Fruit fly (Drosophila melanogaster) whole organism, prepupa: Measurements from ENCODE around the gene CG43800.

Experiments
- Blimp-1 ChIP-seq: fragments of 200-800 bp; sonication (Bioruptor generic); optimal IDR thresholded peaks from 3 replicates; lab custom pipeline; 2017; ENCODE audit warnings: missing biosample characterization, missing genetic modification characterization, mild to moderate bottlenecking, moderate library complexity, missing genetic modification reagents
- CG10631 ChIP-seq: fragments of 200-800 bp; sonication (Bioruptor generic); optimal IDR thresholded peaks from 2 replicates; lab custom pipeline; 2016; ENCODE audit warnings: missing biosample characterization, missing genetic modification characterization
- CG10669 ChIP-seq: fragments of 200-800 bp; sonication (Bioruptor generic); optimal IDR thresholded peaks from 3 replicates; lab custom pipeline; 2018; ENCODE audit warnings: missing biosample characterization, mild to moderate bottlenecking, missing genetic modification characterization, moderate library complexity
- CG11294 ChIP-seq: fragments of 200-800 bp; sonication (Bioruptor generic); IDR thresholded peaks from 2 replicates; pipeline ENCODE4 v1.3.6; 2022; ENCODE audit warnings: missing biosample characterization, missing genetic modification characterization
- CG11762 ChIP-seq: fragments of 200-800 bp; sonication (Bioruptor generic); optimal IDR thresholded peaks from 3 replicates; lab custom pipeline; 2016; ENCODE audit warnings: missing biosample characterization, missing genetic modification characterization; ENCODE audit not compliant: insufficient read depth
- CG15336 ChIP-seq: fragments of 200-800 bp; sonication (Bioruptor generic); IDR thresholded peaks from 2 replicates; pipeline ENCODE4 v1.3.6; 2022; ENCODE audit warnings: missing biosample characterization, missing genetic modification characterization
- CG1621 ChIP-seq: fragments of 200-800 bp; sonication (Bioruptor generic); optimal IDR thresholded peaks from 3 replicates; lab custom pipeline; 2018; ENCODE audit warnings: missing biosample characterization, mild to moderate bottlenecking, missing genetic modification characterization
- CG16779 ChIP-seq: fragments of 200-800 bp; sonication (Bioruptor generic); optimal IDR thresholded peaks from 3 replicates; lab custom pipeline; 2017; ENCODE audit warnings: missing biosample characterization, mild to moderate bottlenecking, missing genetic modification characterization
- CG3032 ChIP-seq: fragments of 200-800 bp; optimal IDR thresholded peaks from 2 replicates; lab custom pipeline; 2019; ENCODE audit warnings: missing biosample characterization, mild to moderate bottlenecking, missing genetic modification characterization, moderate library complexity
- CG32006 ChIP-seq: fragments of 200-800 bp; sonication (Bioruptor generic); optimal IDR thresholded peaks from 3 replicates; lab custom pipeline; 2017; ENCODE audit warnings: missing biosample characterization, mild to moderate bottlenecking, missing genetic modification characterization
- CG34406 ChIP-seq: fragments of 200-800 bp; sonication (Bioruptor generic); optimal IDR thresholded peaks from 3 replicates; lab custom pipeline; 2016; ENCODE audit warnings: missing biosample characterization, missing genetic modification characterization
- CG3919 ChIP-seq: fragments of 200-800 bp; sonication (Bioruptor generic); optimal IDR thresholded peaks from 3 replicates; lab custom pipeline; 2016; ENCODE audit warnings: missing biosample characterization, missing genetic modification characterization
- CG6163 ChIP-seq: fragments of 200-800 bp; sonication (Bioruptor generic); IDR thresholded peaks from 3 replicates; pipeline ENCODE4 v1.3.6; 2022; ENCODE audit warnings: missing biosample characterization, missing genetic modification characterization
- CG6276 ChIP-seq: fragments of 200-800 bp; sonication (Bioruptor generic); optimal IDR thresholded peaks from 2 replicates; lab custom pipeline; 2017; ENCODE audit warnings: missing biosample characterization, mild to moderate bottlenecking, missing genetic modification characterization
- CG6792 ChIP-seq: fragments of 200-800 bp; sonication (Bioruptor generic); optimal IDR thresholded peaks from 3 replicates; lab custom pipeline; 2016; ENCODE audit warnings: missing biosample characterization, missing genetic modification characterization
- CG6808 ChIP-seq: fragments of 200-800 bp; sonication (Bioruptor generic); optimal IDR thresholded peaks from 3 replicates; lab custom pipeline; 2017; ENCODE audit warnings: missing biosample characterization, missing genetic modification characterization, mild to moderate bottlenecking, moderate library complexity, missing genetic modification reagents
- CG8119 ChIP-seq: fragments of 200-800 bp; sonication (Bioruptor generic); IDR thresholded peaks from 3 replicates; pipeline ENCODE4 v1.3.6; 2022; ENCODE audit warnings: missing biosample characterization, missing genetic modification characterization
- CG8319 ChIP-seq: fragments of 200-800 bp; sonication (Bioruptor generic); optimal IDR thresholded peaks from 3 replicates; lab custom pipeline; 2016; ENCODE audit warnings: missing biosample characterization, missing genetic modification characterization
- CG8632 ChIP-seq: fragments of 200-800 bp; sonication (Bioruptor generic); optimal IDR thresholded peaks from 3 replicates; lab custom pipeline; 2016; ENCODE audit warnings: missing biosample characterization, missing genetic modification characterization
- CG9139 ChIP-seq: fragments of 200-800 bp; sonication (Bioruptor generic); optimal IDR thresholded peaks from 3 replicates; lab custom pipeline; 2017; ENCODE audit warnings: missing biosample characterization, mild to moderate bottlenecking, missing genetic modification characterization
- Eip75B ChIP-seq: fragments of 200-800 bp; sonication (Bioruptor generic); optimal IDR thresholded peaks from 3 replicates; lab custom pipeline; 2016; ENCODE audit warnings: missing biosample characterization, missing genetic modification characterization
- Eip78C ChIP-seq: fragments of 200-800 bp; sonication (Bioruptor generic); peaks from one replicate; lab custom pipeline; 2016; ENCODE audit warnings: missing biosample characterization, missing genetic modification characterization
- Eip93F ChIP-seq: fragments of 200-800 bp; sonication (Bioruptor generic); optimal IDR thresholded peaks from 2 replicates; lab custom pipeline; 2016; ENCODE audit warnings: missing biosample characterization, mild to moderate bottlenecking, missing genetic modification characterization
- Hr38 ChIP-seq: sonication (Bioruptor generic); optimal IDR thresholded peaks from 2 replicates; lab custom pipeline; 2016; ENCODE audit warnings: missing biosample characterization, missing genetic modification characterization
- Hr39 ChIP-seq: fragments of 200-800 bp; sonication (Bioruptor generic); optimal IDR thresholded peaks from 2 replicates; lab custom pipeline; 2016; ENCODE audit warnings: missing biosample characterization, missing genetic modification characterization
- Hr4 ChIP-seq: fragments of 200-800 bp; sonication (Bioruptor generic); optimal IDR thresholded peaks from 3 replicates; lab custom pipeline; 2016; ENCODE audit warnings: missing biosample characterization, missing genetic modification characterization
- Met ChIP-seq: fragments of 200-800 bp; sonication (Bioruptor generic); optimal IDR thresholded peaks from 3 replicates; lab custom pipeline; 2016; ENCODE audit warnings: missing biosample characterization, missing genetic modification characterization
- Smox ChIP-seq: fragments of 200-800 bp; sonication (Bioruptor generic); optimal IDR thresholded peaks from 3 replicates; lab custom pipeline; 2016; ENCODE audit warnings: missing biosample characterization, missing genetic modification characterization
- Sox102F ChIP-seq: fragments of 200-800 bp; sonication (Bioruptor generic); optimal IDR thresholded peaks from 2 replicates; lab custom pipeline; 2016; ENCODE audit warnings: missing biosample characterization, mild to moderate bottlenecking, missing genetic modification characterization
- Sox15 ChIP-seq: fragments of 200-800 bp; sonication (Bioruptor generic); optimal IDR thresholded peaks from 3 replicates; lab custom pipeline; 2016; ENCODE audit warnings: missing biosample characterization, missing genetic modification characterization
- achi ChIP-seq: fragments of 200-800 bp; sonication (Bioruptor generic); optimal IDR thresholded peaks from 3 replicates; lab custom pipeline; 2016; ENCODE audit warnings: missing biosample characterization, missing genetic modification characterization
- acj6 ChIP-seq: fragments of 200-800 bp; sonication (Bioruptor generic); optimal IDR thresholded peaks from 3 replicates; lab custom pipeline; 2016; ENCODE audit warnings: missing biosample characterization, missing genetic modification characterization
- cyc ChIP-seq: fragments of 200-800 bp; sonication (Bioruptor generic); optimal IDR thresholded peaks from 3 replicates; lab custom pipeline; 2016; ENCODE audit warnings: missing biosample characterization, missing genetic modification characterization
- dac ChIP-seq: fragments of 200-800 bp; sonication (Bioruptor generic); optimal IDR thresholded peaks from 2 replicates; lab custom pipeline; 2017; ENCODE audit warnings: missing biosample characterization, mild to moderate bottlenecking, missing genetic modification characterization
- esn ChIP-seq: fragments of 200-800 bp; sonication (Bioruptor generic); optimal IDR thresholded peaks from 2 replicates; lab custom pipeline; 2016; ENCODE audit warnings: missing biosample characterization, mild to moderate bottlenecking, missing genetic modification characterization, moderate library complexity
- fd85E ChIP-seq: fragments of 200-800 bp; sonication (Bioruptor generic); optimal IDR thresholded peaks from 3 replicates; lab custom pipeline; 2016; ENCODE audit warnings: missing biosample characterization, missing genetic modification characterization
- fkh ChIP-seq: fragments of 200-800 bp; sonication (Bioruptor generic); optimal IDR thresholded peaks from 3 replicates; lab custom pipeline; 2017; ENCODE audit warnings: missing biosample characterization, mild to moderate bottlenecking, missing genetic modification characterization, moderate library complexity
- lz ChIP-seq: fragments of 200-800 bp; sonication (Bioruptor generic); optimal IDR thresholded peaks from 3 replicates; lab custom pipeline; 2016; ENCODE audit warnings: missing biosample characterization, missing genetic modification characterization
- pdm3 ChIP-seq: fragments of 200-800 bp; sonication (Bioruptor generic); optimal IDR thresholded peaks from 3 replicates; lab custom pipeline; 2016; ENCODE audit warnings: missing biosample characterization, missing genetic modification characterization
- salr ChIP-seq, 2 experiments: fragments of 200-800 bp; sonication (Bioruptor generic); optimal IDR thresholded peaks; 3 replicates each; lab custom pipeline; 2016 to 2018; ENCODE audit warnings: missing biosample characterization in 2 of 2, missing genetic modification characterization in 2 of 2, mild to moderate bottlenecking in 1 of 2
- spab ChIP-seq: fragments of 200-800 bp; sonication (Bioruptor generic); optimal IDR thresholded peaks from 2 replicates; lab custom pipeline; 2017; ENCODE audit warnings: missing biosample characterization, mild to moderate bottlenecking, missing genetic modification characterization, missing genetic modification reagents
- svp ChIP-seq: fragments of 200-800 bp; sonication (Bioruptor generic); peaks from one replicate; lab custom pipeline; 2016; ENCODE audit warnings: missing biosample characterization, missing genetic modification characterization
- topi ChIP-seq: fragments of 200-800 bp; sonication (Bioruptor generic); optimal IDR thresholded peaks from 3 replicates; lab custom pipeline; 2016; ENCODE audit warnings: missing biosample characterization, missing genetic modification characterization
- vri ChIP-seq: fragments of 200-800 bp; sonication (Bioruptor generic); optimal IDR thresholded peaks from 3 replicates; lab custom pipeline; 2016; ENCODE audit warnings: missing biosample characterization, mild to moderate bottlenecking, missing genetic modification characterization

Gene CG43800

DNA sequence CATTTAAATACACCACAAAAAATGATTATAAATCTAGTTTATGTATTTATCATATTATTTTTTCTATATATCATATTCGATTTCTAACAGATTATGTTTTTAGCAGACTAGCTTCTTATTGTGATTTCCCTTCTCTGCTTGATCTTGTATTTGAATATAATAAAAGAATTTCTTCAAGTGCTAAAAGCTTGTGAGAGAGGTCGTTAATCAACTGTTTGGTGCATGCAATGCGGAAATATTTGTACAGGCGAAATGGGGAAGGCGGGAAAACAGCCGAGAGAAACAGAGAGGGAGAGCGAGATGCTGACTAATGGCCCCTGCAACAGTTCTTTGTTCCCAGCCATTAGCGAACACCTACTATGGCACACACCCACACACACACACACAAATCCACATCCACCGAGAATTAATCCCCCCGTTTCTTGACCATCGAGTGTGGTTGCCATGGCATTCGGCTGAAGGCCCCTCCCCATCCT lies 32.9 kb downstream of the CG43800 start (continued):
- TF ChIP-seq CG8319 (GFP tag; lab: Kevin White, UChicago) (peak; percentile 24), Met (GFP tag; lab: Kevin White, UChicago) (peak; percentile 63), Blimp-1 (GFP tag; lab: Kevin White, UChicago) (peak; percentile 38), achi (peak; percentile 65), CG11762 (GFP tag; lab: Kevin White, UChicago) (peak; percentile 4), CG34406 (GFP tag; lab: Kevin White, UChicago) (peak; percentile 78), CG6163 (GFP tag; lab: Robert Waterston, UW) (peak; percentile 56), dac (peak; percentile 6), Sox15 (GFP tag; lab: Kevin White, UChicago) (no peak), CG6792 (GFP tag; lab: Kevin White, UChicago) (peak; percentile 51), salr (GFP tag; optimal IDR thresholded peaks at IDR 0.05; lab: Kevin White, UChicago) (no peak), CG11294 (GFP tag; lab: Robert Waterston, UW) (no peak), svp (peak; percentile 84), topi (GFP tag; lab: Kevin White, UChicago) (peak; percentile 45), CG16779 (tag; lab: Kevin White, UChicago) (no peak), Smox (peak; percentile 41), spab (peak; percentile 28), CG1621 (tag; lab: Kevin White, UChicago) (peak; percentile 36), CG8119 (GFP tag; lab: Robert Waterston, UW) (peak; percentile 79), cyc (GFP tag; lab: Kevin White, UChicago) (peak; percentile 60), CG6276 (GFP tag; lab: Kevin White, UChicago) (peak; percentile 56), Hr39 (GFP tag; lab: Kevin White, UChicago) (peak; percentile 41), CG10631 (GFP tag; lab: Kevin White, UChicago) (peak; percentile 42)

DNA sequence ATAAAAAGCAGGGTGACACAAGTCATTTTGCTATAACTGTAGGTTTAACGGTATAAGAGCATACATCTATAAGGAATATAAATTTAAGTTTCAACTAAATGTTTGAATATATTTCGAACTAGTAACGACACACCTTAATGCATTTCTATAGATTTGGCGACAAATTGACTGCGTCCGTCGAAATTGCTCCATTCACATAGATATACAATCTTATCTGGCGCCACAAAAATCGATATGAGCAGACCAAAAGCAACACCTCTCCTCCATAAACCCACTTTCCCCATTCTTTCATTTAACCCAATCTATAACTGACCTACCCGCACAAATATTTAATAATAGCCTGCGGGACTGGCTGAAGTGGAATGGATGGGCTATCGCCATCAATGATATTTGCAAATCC lies 34.0 kb downstream of the CG43800 start:
- TF ChIP-seq lz (GFP tag; lab: Kevin White, UChicago) (peak; percentile 5), CG3032 (tag; lab: Kevin White, UChicago) (no peak), vri (GFP tag; lab: Kevin White, UChicago) (peak; percentile 39), Hr4 (GFP tag; lab: Kevin White, UChicago) (no peak), CG15336 (GFP tag; lab: Robert Waterston, UW) (peak; percentile 33; the same call in 1 of the 2 replicates), CG11762 (GFP tag; lab: Kevin White, UChicago) (no peak), CG8119 (GFP tag; lab: Robert Waterston, UW) (0 out of 3 replicates have a peak, but pooled peaks have one; percentile 22), Smox (peak; percentile 0), Eip93F (GFP tag; lab: Kevin White, UChicago) (peak; percentile 9), CG6163 (GFP tag; lab: Robert Waterston, UW) (0 out of 3 replicates have a peak, but pooled peaks have one; percentile 34), Sox102F (GFP tag; lab: Kevin White, UChicago) (peak; percentile 13), esn (peak; percentile 3), acj6 (GFP tag; lab: Kevin White, UChicago) (peak; percentile 23), CG32006 (GFP tag; lab: Kevin White, UChicago) (peak; percentile 17)
- TF ChIP-seq, all 60 proteins: peak for 11

DNA sequence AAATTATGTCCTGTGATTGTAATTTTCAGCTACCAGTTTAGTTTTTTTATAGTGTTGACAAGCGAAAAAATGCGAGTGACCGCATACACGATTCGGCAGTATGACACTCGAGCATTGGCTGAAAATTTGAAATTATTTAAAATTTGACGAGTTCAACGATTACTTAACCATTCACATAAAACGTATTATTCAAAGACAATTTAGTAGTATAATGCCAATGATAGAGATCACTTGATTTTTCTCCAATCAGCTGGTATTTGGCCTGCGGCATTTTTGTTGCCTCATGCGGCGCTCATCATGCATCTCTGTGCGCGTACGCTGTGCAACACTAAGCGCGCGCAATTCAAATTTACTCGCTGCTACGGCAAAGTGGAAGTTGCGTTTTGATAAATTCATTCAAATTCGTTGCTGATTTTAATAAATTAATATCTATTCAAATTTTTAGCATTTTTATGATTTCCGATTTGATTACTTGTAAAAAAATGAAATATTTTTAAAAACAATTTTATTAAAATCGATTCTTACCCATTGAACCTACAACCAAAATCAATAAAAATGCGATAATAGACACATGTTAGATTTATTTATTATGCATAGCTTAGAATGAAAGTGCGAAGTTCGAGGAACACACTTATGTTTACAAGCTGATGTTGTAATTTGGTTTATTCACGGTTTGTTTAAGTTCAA lies 38.1 kb downstream of the CG43800 start, which contains the start of gene CG4497:
Gene CG4497 (minus strand): TSS at position 238 of the 687 bp plus-strand sequence.
- TF ChIP-seq Met (GFP tag; lab: Kevin White, UChicago) (peak; percentile 88), lz (GFP tag; lab: Kevin White, UChicago) (peak; percentile 93), CG8632 (GFP tag; lab: Kevin White, UChicago) (peak; percentile 67), fkh (GFP tag; lab: Kevin White, UChicago) (peak; percentile 36), CG6808 (GFP tag; lab: Kevin White, UChicago) (peak; percentile 56), fd85E (GFP tag; lab: Kevin White, UChicago) (peak; percentile 66), salr (GFP tag; optimal IDR thresholded peaks at IDR 0.05; lab: Kevin White, UChicago) (peak; percentile 59 to 82), cyc (GFP tag; lab: Kevin White, UChicago) (peak; percentile 94), Blimp-1 (GFP tag; lab: Kevin White, UChicago) (peak; percentile 58), Eip78C (peak; percentile 95), CG9139 (GFP tag; lab: Kevin White, UChicago) (peak; percentile 16), achi (peak; percentile 89), Eip75B (GFP tag; lab: Kevin White, UChicago) (peak; percentile 86), CG8319 (GFP tag; lab: Kevin White, UChicago) (peak; percentile 83), Hr38 (peak; percentile 84), CG16779 (tag; lab: Kevin White, UChicago) (no peak), vri (GFP tag; lab: Kevin White, UChicago) (peak; percentile 77), svp (peak; percentile 93), acj6 (GFP tag; lab: Kevin White, UChicago) (peak; percentile 91), Hr4 (GFP tag; lab: Kevin White, UChicago) (peak; percentile 92), CG3919 (peak; percentile 89), pdm3 (peak; percentile 92), Eip93F (GFP tag; lab: Kevin White, UChicago) (peak; percentile 58), CG10669 (GFP tag; lab: Kevin White, UChicago) (peak; percentile 72), CG34406 (GFP tag; lab: Kevin White, UChicago) (peak; percentile 82)
